Fruit fly (Drosophila melanogaster) S2 (cell line): Measurements from ENCODE around the gene Thor.

Source experiments
- CG8478 ChIP-seq: fragments of >200 bp; optimal IDR thresholded peaks from 2 replicates; lab custom pipeline; 2018
- CTCF ChIP-seq, 2 experiments: fragments of >200 bp; optimal IDR thresholded peaks; 2 replicates each; lab custom pipeline; 2018

DNA sequence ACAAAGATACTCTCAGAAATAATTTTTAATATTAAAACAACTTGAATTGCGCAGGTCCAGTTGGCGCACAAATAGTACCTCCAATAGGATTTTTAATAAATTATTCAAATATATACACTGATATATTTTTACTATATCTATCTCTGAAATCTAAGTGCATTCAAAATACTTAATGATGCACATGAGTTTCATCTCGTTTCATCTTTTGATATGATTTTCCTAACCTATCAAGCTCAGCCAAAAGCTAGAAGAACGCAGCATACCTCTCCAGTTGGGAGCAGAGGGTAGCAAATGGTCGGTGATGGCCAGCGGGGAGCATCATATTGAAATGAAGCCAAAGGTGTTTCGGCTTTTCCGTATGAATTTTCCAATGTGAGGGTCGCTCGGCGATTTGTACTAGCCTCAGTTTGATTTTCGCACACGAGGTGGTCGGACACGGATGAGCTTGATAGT lies 46.5 kb downstream of the Thor start, which contains the start of gene CG8852:
- TF ChIP-seq CG8478 (lab: Kevin White, UChicago): no peak
- no peak for TF ChIP-seq CTCF (optimal IDR thresholded peaks at IDR 0.05; lab: Kevin White, UChicago)
